Worm (Caenorhabditis elegans): ENCODE data around the gene F10E7.5.

Gene F10E7.5

DNA sequence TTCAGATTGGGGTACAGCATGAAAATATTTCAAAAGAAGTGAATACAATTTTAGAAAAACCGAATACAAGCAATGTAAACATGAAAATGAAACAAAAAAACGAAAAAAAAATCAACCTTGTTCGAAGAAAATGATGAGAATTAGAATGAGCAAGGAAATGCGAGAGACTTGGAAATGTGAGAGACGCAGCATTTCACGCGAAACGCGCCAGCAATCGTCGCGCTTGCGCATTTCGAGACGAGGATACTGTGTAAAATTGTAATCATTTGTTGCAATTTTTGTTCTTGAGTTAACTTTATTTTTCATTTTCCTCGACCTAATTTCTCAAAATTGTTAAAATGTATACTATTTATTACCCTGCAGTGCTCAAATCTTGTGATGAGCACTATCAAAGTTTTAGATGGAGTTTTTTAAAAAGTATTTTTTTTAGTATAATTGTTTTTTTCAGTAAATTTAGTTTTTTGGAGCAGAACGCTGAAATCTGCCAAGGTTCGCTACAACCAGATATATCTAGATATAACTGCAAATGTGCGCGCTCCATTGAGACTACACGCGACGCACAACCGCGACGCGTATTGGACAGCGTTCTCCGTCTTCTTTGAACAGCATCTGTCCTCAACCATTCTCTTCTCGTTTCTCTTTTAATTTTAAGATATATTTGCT is 40.3 kb downstream of the F10E7.5 start, which contains the start of gene fust-1 (continued):
- TF ChIP-seq zfp-3 (GFP tag; conservative IDR thresholded peaks at IDR 0.05) (peak; percentile 85), dmd-9 (GFP tag; IDR thresholded peaks at IDR 0.05) (peak; percentile 77; the same call in 1 of the 2 replicates), daf-12 (tag; optimal IDR thresholded peaks at IDR 0.05) (no peak), ceh-62 (tag; optimal IDR thresholded peaks at IDR 0.05) (no peak), ctbp-1 (GFP tag; IDR thresholded peaks at IDR 0.05) (peak; percentile 94), mdl-1 (tag; optimal IDR thresholded peaks at IDR 0.05) (peak in 1 of 2 experiments; percentile 68), lin-13 (GFP tag; optimal IDR thresholded peaks at IDR 0.05) (peak; percentile 94), nhr-10 (tag; optimal IDR thresholded peaks at IDR 0.05) (peak; percentile 6), dpl-1 (GFP tag; optimal IDR thresholded peaks at IDR 0.05) (peak; percentile 90), ztf-7 (tag; optimal IDR thresholded peaks at IDR 0.05) (peak; percentile 84), Y105C5A.15 (GFP tag; IDR thresholded peaks at IDR 0.05) (no peak), fkh-10 (GFP tag; optimal IDR thresholded peaks at IDR 0.05) (peak; percentile 82), lim-7 (GFP tag; IDR thresholded peaks at IDR 0.05) (no peak), nhr-6 (tag; optimal IDR thresholded peaks at IDR 0.05) (peak; percentile 85), F10B5.3 (tag; optimal IDR thresholded peaks at IDR 0.05) (peak; percentile 89), daf-8 (GFP tag; IDR thresholded peaks at IDR 0.05) (no peak), mep-1 (tag; optimal IDR thresholded peaks at IDR 0.05) (peak; percentile 96), skn-1 (tag; optimal IDR thresholded peaks at IDR 0.05) (peak; percentile 87), lin-29 (GFP tag; IDR thresholded peaks at IDR 0.05) (peak; percentile 84), egl-43 (GFP tag; IDR thresholded peaks at IDR 0.05) (peak; percentile 88), hlh-11 (tag; optimal IDR thresholded peaks at IDR 0.05) (peak; percentile 95), madf-9 (GFP tag; conservative IDR thresholded peaks at IDR 0.05) (peak; percentile 70; the same call in 1 of the 2 replicates), tag-97 (GFP tag; IDR thresholded peaks at IDR 0.05) (no peak), daf-16 (GFP tag; optimal IDR thresholded peaks at IDR 0.05) (peak in 1 of 2 experiments; percentile 89), daf-16 (tag; optimal IDR thresholded peaks at IDR 0.05) (peak; percentile 67), unc-130 (GFP tag; optimal IDR thresholded peaks at IDR 0.05) (peak; percentile 44), nhr-102 (tag; optimal IDR thresholded peaks at IDR 0.05) (peak; percentile 94), R02D3.7 (tag; optimal IDR thresholded peaks at IDR 0.05) (no peak), ceh-28 (tag; optimal IDR thresholded peaks at IDR 0.05) (no peak), egl-27 (tag; optimal IDR thresholded peaks at IDR 0.05) (no peak), lir-3 (tag; optimal IDR thresholded peaks at IDR 0.05) (peak; percentile 38), zip-11 (GFP tag; IDR thresholded peaks at IDR 0.05) (no peak), php-3 (GFP tag; IDR thresholded peaks at IDR 0.05) (peak; percentile 86), set-16 (GFP tag; IDR thresholded peaks at IDR 0.05) (no peak; the same call in 1 of the 2 replicates), spr-3 (GFP tag; optimal IDR thresholded peaks at IDR 0.05) (peak; percentile 81), saeg-2 (GFP tag; IDR thresholded peaks at IDR 0.05) (peak; percentile 87), spr-1 (tag; optimal IDR thresholded peaks at IDR 0.05) (peak; percentile 93), attf-4 (tag; optimal IDR thresholded peaks at IDR 0.05) (no peak), D1046.2 (GFP tag; IDR thresholded peaks at IDR 0.05) (peak; percentile 74; the same call in 1 of the 2 replicates), aly-2 (tag; optimal IDR thresholded peaks at IDR 0.05) (no peak), ceh-82 (tag; optimal IDR thresholded peaks at IDR 0.05) (no peak), lin-38 (GFP tag; IDR thresholded peaks at IDR 0.05) (peak; percentile 96), T26A8.4 (GFP tag; IDR thresholded peaks at IDR 0.05) (peak; percentile 95), hmg-1.1 (GFP tag; IDR thresholded peaks at IDR 0.05) (peak; percentile 94), ceh-32 (tag; optimal IDR thresholded peaks at IDR 0.05; ENCODE audit: poor library complexity) (peak; percentile 16), duxl-1 (tag; optimal IDR thresholded peaks at IDR 0.05; ENCODE audit: poor library complexity) (peak; percentile 92), gei-8 (GFP tag; optimal IDR thresholded peaks at IDR 0.05) (peak; percentile 65), F37D6.2 (tag; optimal IDR thresholded peaks at IDR 0.05) (peak; percentile 86), unc-39 (tag; optimal IDR thresholded peaks at IDR 0.05) (no peak), aha-1 (tag) (peak; percentile 98), daf-19 (GFP tag; conservative IDR thresholded peaks at IDR 0.05) (no peak), snpc-1.2 (GFP tag; IDR thresholded peaks at IDR 0.05) (peak; percentile 78)

Measured in whole organism, L4 larva.